Worm (Caenorhabditis elegans) whole organism, L2 larva: ENCODE data around the gene math-38.

ENCODE experiments used
- F13H6.1 ChIP-seq: sonication (generic microtip); optimal IDR thresholded peaks from 2 replicates; lab custom pipeline; 2016; ENCODE audit warnings: missing genetic modification characterization, missing compliant biosample characterization
- Y55F3AM.14 ChIP-seq: fragments of 200-800 bp; sonication (Bioruptor generic); optimal IDR thresholded peaks from 2 replicates; lab custom pipeline; 2018; ENCODE audit warnings: mild to moderate bottlenecking, missing genetic modification characterization, missing compliant biosample characterization
- ZK546.5 ChIP-seq: sonication (generic microtip); optimal IDR thresholded peaks from 2 replicates; lab custom pipeline; 2017; ENCODE audit warnings: missing biosample characterization, missing genetic modification characterization
- aly-2 ChIP-seq: fragments of 150-350 bp; optimal IDR thresholded peaks from 2 replicates; lab custom pipeline; 2014; ENCODE audit warnings: missing biosample characterization, missing genetic modification characterization
- ama-1 ChIP-seq: fragments of 150-350 bp; optimal IDR thresholded peaks from 2 replicates; lab custom pipeline; 2018; ENCODE audit warnings: inconsistent platforms
- blmp-1 ChIP-seq: sonication (generic microtip); optimal IDR thresholded peaks from 2 replicates; lab custom pipeline; 2017; ENCODE audit warnings: missing genetic modification characterization, mild to moderate bottlenecking, missing compliant biosample characterization, antibody characterized with exemption, moderate library complexity; ENCODE audit not compliant: insufficient read depth
- ceh-16 ChIP-seq: fragments of 150-350 bp; optimal IDR thresholded peaks from 2 replicates; lab custom pipeline; 2014; ENCODE audit warnings: missing biosample characterization, missing genetic modification characterization
- crh-2 ChIP-seq: sonication (generic microtip); optimal IDR thresholded peaks from 2 replicates; lab custom pipeline; 2017; ENCODE audit warnings: missing biosample characterization, missing genetic modification characterization
- egl-27 ChIP-seq: sonication (generic microtip); optimal IDR thresholded peaks from 3 replicates; lab custom pipeline; 2017; ENCODE audit warnings: missing biosample characterization, missing genetic modification reagents, missing genetic modification characterization
- elt-3 ChIP-seq: sonication (generic microtip); optimal IDR thresholded peaks from 2 replicates; lab custom pipeline; 2017; ENCODE audit warnings: missing biosample characterization, missing genetic modification characterization
- fos-1 ChIP-seq: fragments of 150-350 bp; optimal IDR thresholded peaks from 2 replicates; lab custom pipeline; 2014; ENCODE audit warnings: missing biosample characterization, missing genetic modification characterization
- gmeb-1 ChIP-seq: fragments of 150-350 bp; optimal IDR thresholded peaks from 2 replicates; lab custom pipeline; 2014; ENCODE audit warnings: missing biosample characterization, missing genetic modification characterization
- lin-11 ChIP-seq: fragments of 150-350 bp; sonication (generic microtip); optimal IDR thresholded peaks from 2 replicates; lab custom pipeline; 2014; ENCODE audit warnings: missing biosample characterization, missing genetic modification characterization, inconsistent platforms, mixed read lengths
- lin-13 ChIP-seq: fragments of 150-350 bp; optimal IDR thresholded peaks from 2 replicates; lab custom pipeline; 2014; ENCODE audit warnings: missing biosample characterization, missing genetic modification reagents, missing genetic modification characterization
- lin-39 ChIP-seq: fragments of 150-350 bp; optimal IDR thresholded peaks from 2 replicates; lab custom pipeline; 2014; ENCODE audit warnings: missing biosample characterization, missing genetic modification reagents, missing genetic modification characterization
- lsy-2 ChIP-seq, 2 experiments: fragments of 150-350 bp in 1 of 2; sonication (generic microtip) in 1 of 2; optimal IDR thresholded peaks; 2 replicates each; lab custom pipeline; 2014 to 2017; ENCODE audit warnings: missing biosample characterization in 2 of 2, missing genetic modification characterization in 2 of 2
- mab-5 ChIP-seq: fragments of 150-350 bp; optimal IDR thresholded peaks from 2 replicates; lab custom pipeline; 2014; ENCODE audit warnings: missing biosample characterization, missing genetic modification characterization
- mbf-1 ChIP-seq: sonication (generic microtip); optimal IDR thresholded peaks from 2 replicates; lab custom pipeline; 2017; ENCODE audit warnings: missing biosample characterization, missing genetic modification characterization
- mdl-1 ChIP-seq, 2 experiments: fragments of 150-350 bp in 1 of 2; sonication (generic microtip) in 1 of 2; optimal IDR thresholded peaks; 2 replicates each; lab custom pipeline; 2017; ENCODE audit warnings: missing biosample characterization in 2 of 2, missing genetic modification characterization in 2 of 2
- nhr-10 ChIP-seq: sonication (generic microtip); optimal IDR thresholded peaks from 2 replicates; lab custom pipeline; 2017; ENCODE audit warnings: missing biosample characterization, missing genetic modification characterization
- nhr-12 ChIP-seq: fragments of 150-350 bp; optimal IDR thresholded peaks from 2 replicates; lab custom pipeline; 2014; ENCODE audit warnings: missing biosample characterization, missing genetic modification characterization
- nhr-129 ChIP-seq: fragments of 150-350 bp; optimal IDR thresholded peaks from 2 replicates; lab custom pipeline; 2014; ENCODE audit warnings: missing biosample characterization, missing genetic modification characterization
- nhr-21 ChIP-seq: fragments of 150-350 bp; optimal IDR thresholded peaks from 2 replicates; lab custom pipeline; 2014; ENCODE audit warnings: missing biosample characterization, missing genetic modification characterization
- nhr-23 ChIP-seq: fragments of 150-350 bp; optimal IDR thresholded peaks from 2 replicates; lab custom pipeline; 2014; ENCODE audit warnings: missing biosample characterization, missing genetic modification reagents, missing genetic modification characterization
- nhr-25 ChIP-seq: fragments of 150-350 bp; sonication (generic microtip); optimal IDR thresholded peaks from 3 replicates; lab custom pipeline; 2014; ENCODE audit warnings: missing biosample characterization, missing genetic modification characterization
- nhr-6 ChIP-seq: fragments of 150-350 bp; optimal IDR thresholded peaks from 2 replicates; lab custom pipeline; 2014; ENCODE audit warnings: missing biosample characterization, missing genetic modification characterization
- nhr-77 ChIP-seq: fragments of 150-350 bp; optimal IDR thresholded peaks from 2 replicates; lab custom pipeline; 2014; ENCODE audit warnings: missing biosample characterization, missing genetic modification characterization
- peb-1 ChIP-seq: fragments of 150-350 bp; optimal IDR thresholded peaks from 2 replicates; lab custom pipeline; 2014; ENCODE audit warnings: missing biosample characterization, missing genetic modification characterization
- sem-4 ChIP-seq: fragments of 150-350 bp; optimal IDR thresholded peaks from 2 replicates; lab custom pipeline; 2014; ENCODE audit warnings: missing biosample characterization, missing genetic modification reagents, missing genetic modification characterization
- sma-9 ChIP-seq, 2 experiments: fragments of 150-350 bp in 1 of 2; sonication (generic microtip) in 1 of 2; optimal IDR thresholded peaks; 2 replicates each; lab custom pipeline; 2014 to 2016; ENCODE audit warnings: missing genetic modification characterization in 2 of 2, mild to moderate bottlenecking in 1 of 2, missing biosample characterization in 1 of 2, missing compliant biosample characterization in 1 of 2, missing genetic modification reagents in 1 of 2, moderate library complexity in 1 of 2
- snpc-4 ChIP-seq: fragments of 150-350 bp; optimal IDR thresholded peaks from 2 replicates; lab custom pipeline; 2014; ENCODE audit warnings: missing biosample characterization, missing genetic modification characterization
- unc-39 ChIP-seq: fragments of 150-350 bp; optimal IDR thresholded peaks from 2 replicates; lab custom pipeline; 2014; ENCODE audit warnings: missing biosample characterization, missing genetic modification characterization
- unc-62 ChIP-seq: fragments of 150-350 bp; optimal IDR thresholded peaks from 2 replicates; lab custom pipeline; 2014; ENCODE audit warnings: missing biosample characterization, missing genetic modification reagents, missing genetic modification characterization
- zag-1 ChIP-seq: fragments of 150-350 bp; optimal IDR thresholded peaks from 2 replicates; lab custom pipeline; 2014; ENCODE audit warnings: missing biosample characterization, missing genetic modification characterization
- ztf-11 ChIP-seq: sonication (generic microtip); optimal IDR thresholded peaks from 2 replicates; lab custom pipeline; 2017; ENCODE audit warnings: missing biosample characterization, missing genetic modification characterization
- ztf-4 ChIP-seq: fragments of 150-350 bp; optimal IDR thresholded peaks from 2 replicates; lab custom pipeline; 2014; ENCODE audit warnings: missing biosample characterization, missing genetic modification characterization

math-38 gene

ce11 chrII:1601507-1601906, 21.7 kb upstream of the math-38 start, which contains the start of gene bath-47:
Gene bath-47 (plus strand): TSS chrII:1601811.
- TF ChIP-seq nhr-6 (tag; lab: Kevin White, UChicago), result no peak
- TF ChIP-seq sem-4 (tag; lab: Kevin White, UChicago), result no peak
- TF ChIP-seq blmp-1 (tag; lab: Kevin White, UChicago), result no peak
- no peak for TF ChIP-seq nhr-12 (tag; lab: Kevin White, UChicago)
- TF ChIP-seq nhr-10, result no peak
- TF ChIP-seq fos-1 (tag; lab: Kevin White, UChicago), result peak; percentile 67
- TF ChIP-seq aly-2, result no peak

ce11 chrII:1600661-1601060, 20.9 kb upstream of the math-38 start, which contains the start of gene bath-26:
Gene bath-26 (minus strand): TSS chrII:1600761.
- TF ChIP-seq nhr-23 (tag; lab: Kevin White, UChicago) (no peak), blmp-1 (tag; lab: Kevin White, UChicago) (no peak), nhr-129 (tag; lab: Kevin White, UChicago) (no peak)
- TF ChIP-seq, all 48 proteins: peak for 0

- no peak for TF ChIP-seq mab-5 (tag; lab: Kevin White, UChicago)
- no peak for TF ChIP-seq unc-62
- TF ChIP-seq nhr-21 (tag; lab: Kevin White, UChicago), result no peak
- no peak for TF ChIP-seq mdl-1 (tag; optimal IDR thresholded peaks at IDR 0.05; lab: Kevin White, UChicago)
- peak; percentile 74 for TF ChIP-seq fos-1 (tag; lab: Kevin White, UChicago)
- TF ChIP-seq ztf-11 (tag; lab: Kevin White, UChicago), result no peak
- no peak for TF ChIP-seq peb-1 (tag; lab: Kevin White, UChicago)
- no peak for TF ChIP-seq elt-3 (tag; lab: Kevin White, UChicago)
- peak; percentile 2 for TF ChIP-seq nhr-129 (tag; lab: Kevin White, UChicago)
- TF ChIP-seq gmeb-1 (tag; lab: Kevin White, UChicago), result no peak
- no peak for TF ChIP-seq nhr-12 (tag; lab: Kevin White, UChicago)
- TF ChIP-seq ceh-16 (tag; lab: Kevin White, UChicago), result no peak
Measured at ce11 chrII:1597101-1598088, 17.6 kb upstream of the math-38 start, which contains the start of gene bath-46. Gene bath-46 (plus strand): TSS chrII:1597906.

- TF ChIP-seq fos-1 (tag; lab: Kevin White, UChicago) (no peak), ztf-11 (tag; lab: Kevin White, UChicago) (no peak), crh-2 (tag; lab: Kevin White, UChicago) (no peak), sem-4 (tag; lab: Kevin White, UChicago) (no peak), mbf-1 (tag; lab: Kevin White, UChicago) (no peak), peb-1 (tag; lab: Kevin White, UChicago) (no peak), Y55F3AM.14 (GFP tag; lab: Kevin White, UChicago) (no peak), nhr-77 (tag; lab: Kevin White, UChicago) (no peak), ztf-4 (tag; lab: Kevin White, UChicago) (no peak), lin-39 (tag; lab: Kevin White, UChicago) (no peak), lin-11 (no peak), sma-9 (GFP tag; optimal IDR thresholded peaks at IDR 0.05; lab: Kevin White, UChicago) (no peak), sma-9 (tag; optimal IDR thresholded peaks at IDR 0.05; lab: Kevin White, UChicago) (no peak), nhr-21 (tag; lab: Kevin White, UChicago) (no peak)
- TF ChIP-seq, all 48 proteins: peak for 0
Measured at ce11 chrII:1595137-1595536, 15.4 kb upstream of the math-38 start, which contains the start of gene clec-20. Gene clec-20 (minus strand): TSS chrII:1595237.

DNA sequence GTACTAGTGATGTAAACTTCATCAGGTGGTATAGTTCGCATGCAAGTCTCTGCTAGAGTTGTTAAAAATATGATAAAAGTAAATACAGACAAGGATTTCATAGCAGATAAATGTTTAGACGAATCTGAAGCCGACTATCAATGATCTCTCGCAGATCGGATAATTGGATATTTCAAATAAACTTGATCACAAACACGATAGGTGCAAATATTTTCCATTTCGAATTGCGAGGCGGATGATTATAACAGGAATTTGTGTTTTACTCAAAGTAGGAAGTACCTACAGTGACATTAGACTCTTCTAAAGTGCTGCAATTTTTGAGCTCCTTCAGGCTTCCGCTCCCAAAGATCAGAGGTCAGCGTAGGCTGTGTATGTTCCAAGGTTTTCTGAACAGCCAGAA, 10.1 kb upstream of the math-38 start, which contains the start of gene T07H3.7:
Gene T07H3.7, minus strand, starts transcription at position 101 of the 400 bp plus-strand sequence.
- TF ChIP-seq nhr-129 (tag; lab: Kevin White, UChicago) (no peak), snpc-4 (tag; lab: Kevin White, UChicago) (no peak), F13H6.1 (no peak), lin-13 (GFP tag; lab: Kevin White, UChicago) (no peak), zag-1 (tag; lab: Kevin White, UChicago) (no peak), elt-3 (tag; lab: Kevin White, UChicago) (no peak), lin-39 (tag; lab: Kevin White, UChicago) (no peak), nhr-6 (tag; lab: Kevin White, UChicago) (no peak), egl-27 (tag; lab: Kevin White, UChicago) (no peak), unc-39 (tag; lab: Kevin White, UChicago) (no peak), sem-4 (tag; lab: Kevin White, UChicago) (no peak), lsy-2 (tag; optimal IDR thresholded peaks at IDR 0.05; lab: Kevin White, UChicago) (no peak), mdl-1 (tag; optimal IDR thresholded peaks at IDR 0.05; lab: Kevin White, UChicago) (no peak), nhr-10 (no peak), nhr-25 (tag; lab: Kevin White, UChicago) (no peak), ZK546.5 (tag; lab: Kevin White, UChicago) (no peak), ama-1 (no peak)
- TF ChIP-seq, all 48 proteins: peak for 0
